Fruit fly (Drosophila melanogaster): ENCODE data around the gene CG6324.

The CG6324 gene

dm6 chrX:15496651-15497409, 20.9 kb downstream of the CG6324 start:
- TF ChIP-seq twi (tag; optimal IDR thresholded peaks at IDR 0.05) (peak; percentile 24), hbn (GFP tag; IDR thresholded peaks at IDR 0.05; ENCODE audit: partially characterized antibody) (no peak), Dad (GFP tag; optimal IDR thresholded peaks at IDR 0.05) (no peak), CG7372 (GFP tag; IDR thresholded peaks at IDR 0.05) (no peak), Kr (GFP tag; optimal IDR thresholded peaks at IDR 0.05) (no peak), dmrt11E (tag; optimal IDR thresholded peaks at IDR 0.05) (no peak), cg (GFP tag; optimal IDR thresholded peaks at IDR 0.05) (peak; percentile 29), nau (GFP tag; optimal IDR thresholded peaks at IDR 0.05) (no peak), zen2 (GFP tag; IDR thresholded peaks at IDR 0.05; ENCODE audit: partially characterized antibody) (no peak), gfzf (GFP tag; optimal IDR thresholded peaks at IDR 0.05) (no peak), grn (GFP tag; optimal IDR thresholded peaks at IDR 0.05) (no peak), ara (GFP tag; IDR thresholded peaks at IDR 0.05) (no peak), CG11085 (GFP tag; IDR thresholded peaks at IDR 0.05) (no peak), inv (GFP tag; IDR thresholded peaks at IDR 0.05; ENCODE audit: partially characterized antibody) (no peak), CG12071 (GFP tag; optimal IDR thresholded peaks at IDR 0.05) (no peak), ewg (GFP tag; optimal IDR thresholded peaks at IDR 0.05) (no peak), CG18599 (GFP tag; optimal IDR thresholded peaks at IDR 0.05) (peak; percentile 13), CG10654 (GFP tag; optimal IDR thresholded peaks at IDR 0.05) (no peak), lab (GFP tag; optimal IDR thresholded peaks at IDR 0.05) (peak; percentile 31), Vsx1 (GFP tag; optimal IDR thresholded peaks at IDR 0.05) (peak; percentile 70), CG5953 (GFP tag; IDR thresholded peaks at IDR 0.05) (no peak), sc (optimal IDR thresholded peaks at IDR 0.05) (no peak), sc (GFP tag; optimal IDR thresholded peaks at IDR 0.05) (no peak), tio (GFP tag; optimal IDR thresholded peaks at IDR 0.05) (no peak), CG7963 (GFP tag; IDR thresholded peaks at IDR 0.05; ENCODE audit: partially characterized antibody) (no peak), grau (tag; optimal IDR thresholded peaks at IDR 0.05) (peak; percentile 12), CG10366 (GFP tag; IDR thresholded peaks at IDR 0.05) (no peak), sug (tag; optimal IDR thresholded peaks at IDR 0.05) (peak; percentile 44), CoRest (tag; optimal IDR thresholded peaks at IDR 0.05) (no peak), E2f2 (GFP tag; IDR thresholded peaks at IDR 0.05) (no peak), CG2678 (tag; optimal IDR thresholded peaks at IDR 0.05) (peak; percentile 0), CG16863 (GFP tag; optimal IDR thresholded peaks at IDR 0.05) (no peak), Antp (GFP tag; optimal IDR thresholded peaks at IDR 0.05) (no peak), mirr (GFP tag; optimal IDR thresholded peaks at IDR 0.05) (peak; percentile 42), CG15479 (GFP tag; optimal IDR thresholded peaks at IDR 0.05) (no peak), NK7.1 (GFP tag; optimal IDR thresholded peaks at IDR 0.05) (no peak), crol (GFP tag; IDR thresholded peaks at IDR 0.05) (peak; percentile 87), wek (GFP tag; optimal IDR thresholded peaks at IDR 0.05) (no peak), chinmo (GFP tag; IDR thresholded peaks at IDR 0.05; ENCODE audit: partially characterized antibody) (0 out of 4 replicates have a peak, but pooled peaks have one; percentile 49), bcd (GFP tag; optimal IDR thresholded peaks at IDR 0.05) (no peak), CG2202 (tag; optimal IDR thresholded peaks at IDR 0.05) (no peak), CG8290 (GFP tag; optimal IDR thresholded peaks at IDR 0.05) (no peak), CG8290 (tag; optimal IDR thresholded peaks at IDR 0.05) (peak in 1 of 2 experiments; percentile 15), cad (GFP tag; optimal IDR thresholded peaks at IDR 0.05) (no peak), kni (GFP tag; optimal IDR thresholded peaks at IDR 0.05) (peak; percentile 9), zfh1 (GFP tag; IDR thresholded peaks at IDR 0.05) (no peak), Hr51 (GFP tag; optimal IDR thresholded peaks at IDR 0.05) (no peak), CG34422 (GFP tag; IDR thresholded peaks at IDR 0.05) (no peak), CG13624 (GFP tag; optimal IDR thresholded peaks at IDR 0.05) (no peak), danr (GFP tag; IDR thresholded peaks at IDR 0.05) (no peak)
